Worm (Caenorhabditis elegans): Measurements from ENCODE around the gene acly-1.
"Not testable (repeated sequence)": the region's sequence is repeated elsewhere in the genome, so short reads cannot be mapped to it uniquely, and the experiment has no call there.

The acly-1 gene

ce11 chrX:1479190-1479589 lies at the start of gene acly-1:
Gene acly-1 (plus strand): TSS chrX:1479542.
- no peak for TF ChIP-seq unc-62 (GFP tag; optimal IDR thresholded peaks at IDR 0.05)

ce11 chrX:1430707-1431106 lies 48.6 kb upstream of the acly-1 start, which contains the start of gene F19G12.1:
Gene F19G12.1 (plus strand): TSS chrX:1431007.
- not testable (repeated sequence) for TF ChIP-seq unc-62 (GFP tag; optimal IDR thresholded peaks at IDR 0.05)

ce11 chrX:1437097-1437496 lies 42.2 kb upstream of the acly-1 start:
- TF ChIP-seq unc-62 (GFP tag; optimal IDR thresholded peaks at IDR 0.05): no peak

- TF ChIP-seq unc-62 (GFP tag; optimal IDR thresholded peaks at IDR 0.05): no peak
Observed at ce11 chrX:1438925-1439324, 40.4 kb upstream of the acly-1 start.

ce11 chrX:1440161-1440560 lies 39.2 kb upstream of the acly-1 start, which contains the start of gene sedl-1:
Gene sedl-1 (minus strand): TSS chrX:1440261.
- TF ChIP-seq unc-62 (GFP tag; optimal IDR thresholded peaks at IDR 0.05): no peak

ce11 chrX:1441602-1442183 lies 37.6 kb upstream of the acly-1 start:
- no peak for TF ChIP-seq unc-62 (GFP tag; optimal IDR thresholded peaks at IDR 0.05)

ce11 chrX:1443556-1444243 lies 35.6 kb upstream of the acly-1 start:
- TF ChIP-seq unc-62 (GFP tag; optimal IDR thresholded peaks at IDR 0.05): no peak

ce11 chrX:1445696-1446095 lies 33.6 kb upstream of the acly-1 start:
- TF ChIP-seq unc-62 (GFP tag; optimal IDR thresholded peaks at IDR 0.05): no peak

- peak; percentile 5 for TF ChIP-seq unc-62 (GFP tag; optimal IDR thresholded peaks at IDR 0.05)
Observed at ce11 chrX:1446593-1447141, 32.7 kb upstream of the acly-1 start, which contains the start of gene zfp-3. Gene zfp-3 (minus strand): TSS chrX:1446643.

ce11 chrX:1450352-1450818 lies 29.0 kb upstream of the acly-1 start, which contains the start of gene W05H7.1:
Gene W05H7.1 (plus strand): TSS chrX:1450768.
- no peak for TF ChIP-seq unc-62 (GFP tag; optimal IDR thresholded peaks at IDR 0.05)

ce11 chrX:1451240-1451639 lies 28.1 kb upstream of the acly-1 start:
- TF ChIP-seq unc-62 (GFP tag; optimal IDR thresholded peaks at IDR 0.05): no peak

ce11 chrX:1451816-1452602 lies 27.3 kb upstream of the acly-1 start:
- no peak for TF ChIP-seq unc-62 (GFP tag; optimal IDR thresholded peaks at IDR 0.05)

- no peak for TF ChIP-seq unc-62 (GFP tag; optimal IDR thresholded peaks at IDR 0.05)
Observed at ce11 chrX:1453770-1454169, 25.6 kb upstream of the acly-1 start, which contains the start of gene cebp-1. Gene cebp-1 (minus strand): TSS chrX:1453868.

- TF ChIP-seq unc-62 (GFP tag; optimal IDR thresholded peaks at IDR 0.05): no peak
Observed at ce11 chrX:1454385-1454784, 25.0 kb upstream of the acly-1 start.

- no peak for TF ChIP-seq unc-62 (GFP tag; optimal IDR thresholded peaks at IDR 0.05)
Observed at ce11 chrX:1456350-1457080, 22.8 kb upstream of the acly-1 start.

Data from whole organism, dauer.